Fruit fly (Drosophila melanogaster): Measurements from ENCODE around the gene CtsB.

dm6 chrX:13811480-13811879 is 29.5 kb upstream of the CtsB start, which contains the start of gene CG11095:
- no peak for TF ChIP-seq CG7045 (GFP tag; optimal IDR thresholded peaks at IDR 0.05)
- no peak for TF ChIP-seq Clk (GFP tag; optimal IDR thresholded peaks at IDR 0.05)
- no peak for TF ChIP-seq cic (GFP tag; optimal IDR thresholded peaks at IDR 0.05)
- TF ChIP-seq pad (GFP tag; optimal IDR thresholded peaks at IDR 0.05) = no peak
- no peak for TF ChIP-seq bab1 (GFP tag; optimal IDR thresholded peaks at IDR 0.05)
- no peak for TF ChIP-seq CG11617 (GFP tag; optimal IDR thresholded peaks at IDR 0.05)
- TF ChIP-seq Crg-1 (GFP tag; optimal IDR thresholded peaks at IDR 0.05) = no peak
